Fruit fly (Drosophila melanogaster) whole organism, embryonic: Measurements from ENCODE around the gene CG5262.

Experiments used
- Atf3 ChIP-seq: fragments of 200-800 bp; sonication (Bioruptor generic); optimal IDR thresholded peaks from 3 replicates; lab custom pipeline; 2016; ENCODE audit warnings: missing biosample characterization, missing genetic modification characterization
- Bteb2 ChIP-seq: fragments of 200-800 bp; sonication (Bioruptor generic); optimal IDR thresholded peaks from 2 replicates; lab custom pipeline; 2016; ENCODE audit warnings: missing biosample characterization, missing genetic modification characterization
- CG10147 ChIP-seq: fragments of 200-800 bp; sonication (Bioruptor generic); optimal IDR thresholded peaks from 2 replicates; lab custom pipeline; 2019; ENCODE audit warnings: missing biosample characterization, mild to moderate bottlenecking, missing genetic modification characterization, moderate library complexity
- CG10321 ChIP-seq: fragments of 200-800 bp; sonication (Bioruptor generic); IDR thresholded peaks from 2 replicates; pipeline ENCODE4 v1.3.6; 2022; ENCODE audit warnings: missing biosample characterization, missing genetic modification characterization
- CG10366 ChIP-seq: fragments of 200-800 bp; sonication (Bioruptor generic); IDR thresholded peaks from 2 replicates; pipeline ENCODE4 v1.3.6; 2022; ENCODE audit warnings: missing biosample characterization, missing genetic modification characterization
- CG10979 ChIP-seq: fragments of 200-800 bp; sonication (Bioruptor generic); optimal IDR thresholded peaks from 2 replicates; lab custom pipeline; 2018; ENCODE audit warnings: missing biosample characterization, mild to moderate bottlenecking, missing genetic modification characterization, moderate library complexity
- CG11696 ChIP-seq: fragments of 200-800 bp; sonication (Bioruptor generic); IDR thresholded peaks from 2 replicates; pipeline ENCODE4 v1.3.6; 2022; ENCODE audit warnings: missing biosample characterization, missing genetic modification characterization
- CG12391 ChIP-seq: fragments of 200-800 bp; sonication (Bioruptor generic); optimal IDR thresholded peaks from 3 replicates; lab custom pipeline; 2018; ENCODE audit warnings: missing biosample characterization, mild to moderate bottlenecking, missing genetic modification characterization, moderate library complexity
- CG13624 ChIP-seq: fragments of 200-800 bp; sonication (Bioruptor generic); optimal IDR thresholded peaks from 2 replicates; lab custom pipeline; 2016; ENCODE audit warnings: missing biosample characterization, missing genetic modification characterization
- CG14441 ChIP-seq: fragments of 200-800 bp; sonication (Bioruptor generic); IDR thresholded peaks from 2 replicates; pipeline ENCODE4 v1.3.6; 2022; ENCODE audit warnings: missing biosample characterization, missing genetic modification characterization
- CG14965 ChIP-seq: fragments of 200-800 bp; sonication (Bioruptor generic); optimal IDR thresholded peaks from 2 replicates; lab custom pipeline; 2016; ENCODE audit warnings: missing biosample characterization, missing genetic modification characterization, borderline replicate concordance
- CG15514 ChIP-seq: fragments of 200-800 bp; sonication (Bioruptor generic); optimal IDR thresholded peaks from 3 replicates; lab custom pipeline; 2017; ENCODE audit warnings: missing biosample characterization, missing genetic modification characterization, mild to moderate bottlenecking, moderate library complexity, missing genetic modification reagents
- CG16813 ChIP-seq: fragments of 200-800 bp; sonication (Bioruptor generic); IDR thresholded peaks from 3 replicates; pipeline ENCODE4 v1.3.6; 2022; ENCODE audit warnings: missing biosample characterization, missing genetic modification characterization; ENCODE audit not compliant: partially characterized antibody
- CG17186 ChIP-seq: fragments of 200-800 bp; sonication (Bioruptor generic); optimal IDR thresholded peaks from 3 replicates; lab custom pipeline; 2017; ENCODE audit warnings: missing biosample characterization, missing genetic modification reagents, missing genetic modification characterization
- CG17385 ChIP-seq: fragments of 200-800 bp; sonication (Bioruptor generic); optimal IDR thresholded peaks from 3 replicates; lab custom pipeline; 2018; ENCODE audit warnings: missing biosample characterization, mild to moderate bottlenecking, missing genetic modification characterization
- CG17568 ChIP-seq: fragments of 200-800 bp; sonication (Bioruptor generic); optimal IDR thresholded peaks from 2 replicates; lab custom pipeline; 2018; ENCODE audit warnings: missing biosample characterization, mild to moderate bottlenecking, missing genetic modification characterization, moderate library complexity
- CG17912 ChIP-seq: fragments of 200-800 bp; sonication (Bioruptor generic); optimal IDR thresholded peaks from 2 replicates; lab custom pipeline; 2018; ENCODE audit warnings: missing biosample characterization, mild to moderate bottlenecking, missing genetic modification characterization
- CG18599 ChIP-seq: fragments of 200-800 bp; sonication (Bioruptor generic); optimal IDR thresholded peaks from 3 replicates; lab custom pipeline; 2017; ENCODE audit warnings: missing biosample characterization, missing genetic modification characterization, mild to moderate bottlenecking, moderate library complexity, missing genetic modification reagents
- CG31224 ChIP-seq: fragments of 200-800 bp; sonication (Bioruptor generic); IDR thresholded peaks from 2 replicates; pipeline ENCODE4 v1.3.6; 2022; ENCODE audit warnings: missing biosample characterization, missing genetic modification characterization
- CG32772 ChIP-seq: fragments of 200-800 bp; sonication (Bioruptor generic); IDR thresholded peaks from 2 replicates; pipeline ENCODE4 v1.3.6; 2022; ENCODE audit warnings: missing biosample characterization, missing genetic modification characterization
- CG34224 ChIP-seq: fragments of 200-800 bp; sonication (Bioruptor generic); IDR thresholded peaks from 3 replicates; pipeline ENCODE4 v1.3.6; 2022; ENCODE audit warnings: missing biosample characterization, missing genetic modification characterization; ENCODE audit not compliant: partially characterized antibody
- CG4424 ChIP-seq: fragments of 200-800 bp; sonication (Bioruptor generic); optimal IDR thresholded peaks from 3 replicates; lab custom pipeline; 2016; ENCODE audit warnings: missing biosample characterization, missing genetic modification characterization
- CG6765 ChIP-seq: fragments of 200-800 bp; sonication (Bioruptor generic); optimal IDR thresholded peaks from 3 replicates; lab custom pipeline; 2017; ENCODE audit warnings: missing biosample characterization, mild to moderate bottlenecking, missing genetic modification characterization
- CG7357 ChIP-seq: fragments of 200-800 bp; sonication (Bioruptor generic); IDR thresholded peaks from 3 replicates; pipeline ENCODE4 v1.3.6; 2022; ENCODE audit warnings: missing biosample characterization, missing genetic modification characterization
- CG7928 ChIP-seq: fragments of 200-800 bp; sonication (Bioruptor generic); optimal IDR thresholded peaks from 2 replicates; lab custom pipeline; 2017; ENCODE audit warnings: missing biosample characterization, mild to moderate bottlenecking, missing genetic modification characterization
- CG9727 ChIP-seq: fragments of 200-800 bp; sonication (Bioruptor generic); optimal IDR thresholded peaks from 3 replicates; lab custom pipeline; 2017; ENCODE audit warnings: missing biosample characterization, mild to moderate bottlenecking, missing genetic modification characterization
- CTCF ChIP-seq: fragments of 200-800 bp; sonication (Bioruptor generic); optimal IDR thresholded peaks from 2 replicates; lab custom pipeline; 2017; ENCODE audit warnings: missing biosample characterization, mild to moderate bottlenecking, missing genetic modification characterization, moderate library complexity
- CoRest ChIP-seq: fragments of 200-800 bp; sonication (Bioruptor generic); optimal IDR thresholded peaks from 3 replicates; lab custom pipeline; 2018; ENCODE audit warnings: missing biosample characterization, mild to moderate bottlenecking, missing genetic modification characterization, moderate library complexity
- D19A ChIP-seq: fragments of 200-800 bp; optimal IDR thresholded peaks from 3 replicates; lab custom pipeline; 2019; ENCODE audit warnings: missing biosample characterization, mild to moderate bottlenecking, missing genetic modification characterization, moderate library complexity
- Elba2 ChIP-seq: fragments of 200-800 bp; sonication (Bioruptor generic); optimal IDR thresholded peaks from 3 replicates; lab custom pipeline; 2016; ENCODE audit warnings: missing biosample characterization, missing genetic modification characterization
- Hsf ChIP-seq: fragments of 200-800 bp; sonication (Bioruptor generic); optimal IDR thresholded peaks from 3 replicates; lab custom pipeline; 2016; ENCODE audit warnings: missing biosample characterization, missing genetic modification characterization
- Lpt ChIP-seq: fragments of >200 bp; optimal IDR thresholded peaks from 2 replicates; lab custom pipeline; 2018; ENCODE audit warnings: missing biosample characterization, missing genetic modification characterization
- Mrtf ChIP-seq: fragments of 200-800 bp; sonication (Bioruptor generic); IDR thresholded peaks from 3 replicates; pipeline ENCODE4 v1.3.6; 2022; ENCODE audit warnings: missing biosample characterization, missing genetic modification characterization
- NC2β ChIP-seq: fragments of 200-800 bp; sonication (Bioruptor generic); optimal IDR thresholded peaks from 2 replicates; lab custom pipeline; 2016; ENCODE audit warnings: missing biosample characterization, missing genetic modification characterization
- Neu2 ChIP-seq: fragments of 200-800 bp; sonication (Bioruptor generic); optimal IDR thresholded peaks from 3 replicates; lab custom pipeline; 2016; ENCODE audit warnings: missing biosample characterization, missing genetic modification characterization, borderline replicate concordance
- Side ChIP-seq: fragments of 200-800 bp; sonication (Bioruptor generic); optimal IDR thresholded peaks from 2 replicates; lab custom pipeline; 2016; ENCODE audit warnings: missing biosample characterization, missing genetic modification characterization
- abd-A ChIP-seq: fragments of 200-800 bp; sonication (Bioruptor generic); optimal IDR thresholded peaks from 3 replicates; lab custom pipeline; 2019; ENCODE audit warnings: missing biosample characterization, mild to moderate bottlenecking, missing genetic modification characterization, moderate library complexity
- chif ChIP-seq, 2 experiments: fragments of 200-800 bp; sonication (Bioruptor generic); optimal IDR thresholded peaks; 3 replicates each; lab custom pipeline; 2016; ENCODE audit warnings: missing biosample characterization in 2 of 2, missing genetic modification characterization in 2 of 2
- corto ChIP-seq: fragments of 200-800 bp; sonication (Bioruptor generic); optimal IDR thresholded peaks from 2 replicates; lab custom pipeline; 2016; ENCODE audit warnings: missing biosample characterization, mild to moderate bottlenecking, missing genetic modification characterization, moderate library complexity
- crp ChIP-seq, 2 experiments: fragments of 200-800 bp; sonication (Bioruptor generic); optimal IDR thresholded peaks; 2 replicates in 1 of 2; 3 replicates in 1 of 2; lab custom pipeline; 2017; ENCODE audit warnings: missing biosample characterization in 2 of 2, missing genetic modification characterization in 2 of 2, mild to moderate bottlenecking in 1 of 2, moderate library complexity in 1 of 2
- dmrt99B ChIP-seq: fragments of 200-800 bp; sonication (Bioruptor generic); optimal IDR thresholded peaks from 2 replicates; lab custom pipeline; 2018; ENCODE audit warnings: missing biosample characterization, mild to moderate bottlenecking, missing genetic modification characterization, moderate library complexity
- fd64A ChIP-seq: fragments of 200-800 bp; sonication (Bioruptor generic); optimal IDR thresholded peaks from 3 replicates; lab custom pipeline; 2018; ENCODE audit warnings: missing biosample characterization, mild to moderate bottlenecking, missing genetic modification characterization
- gce ChIP-seq: fragments of 200-800 bp; sonication (Bioruptor generic); IDR thresholded peaks from 3 replicates; pipeline ENCODE4 v1.3.6; 2022; ENCODE audit warnings: missing biosample characterization, missing genetic modification characterization
- h ChIP-seq: fragments of >200 bp; optimal IDR thresholded peaks from 2 replicates; lab custom pipeline; 2017
- hth ChIP-seq: fragments of >200 bp; optimal IDR thresholded peaks from 2 replicates; lab custom pipeline; 2017; ENCODE audit warnings: inconsistent platforms
- kay ChIP-seq: fragments of 200-800 bp; sonication (Bioruptor generic); optimal IDR thresholded peaks from 2 replicates; lab custom pipeline; 2016; ENCODE audit warnings: missing biosample characterization, missing genetic modification characterization
- mam ChIP-seq: fragments of 200-800 bp; sonication (Bioruptor generic); optimal IDR thresholded peaks from 3 replicates; lab custom pipeline; 2016; ENCODE audit warnings: missing biosample characterization, missing genetic modification characterization
- pita ChIP-seq: fragments of 200-800 bp; sonication (Bioruptor generic); optimal IDR thresholded peaks from 2 replicates; lab custom pipeline; 2017; ENCODE audit warnings: missing biosample characterization, mild to moderate bottlenecking, missing genetic modification characterization
- salm ChIP-seq: fragments of 200-800 bp; sonication (Bioruptor generic); optimal IDR thresholded peaks from 2 replicates; lab custom pipeline; 2018; ENCODE audit warnings: missing biosample characterization, mild to moderate bottlenecking, missing genetic modification characterization
- slbo ChIP-seq: fragments of 200-800 bp; sonication (Bioruptor generic); IDR thresholded peaks from 2 replicates; pipeline ENCODE4 v1.3.6; 2022; ENCODE audit warnings: missing biosample characterization, missing genetic modification characterization
- toy ChIP-seq: fragments of 200-800 bp; sonication (Bioruptor generic); IDR thresholded peaks from 2 replicates; pipeline ENCODE4 v1.3.6; 2022; ENCODE audit warnings: missing biosample characterization, missing genetic modification characterization
- wek ChIP-seq: fragments of 200-800 bp; sonication (Bioruptor generic); optimal IDR thresholded peaks from 3 replicates; lab custom pipeline; 2018; ENCODE audit warnings: missing biosample characterization, mild to moderate bottlenecking, missing genetic modification characterization, moderate library complexity

The CG5262 gene

DNA sequence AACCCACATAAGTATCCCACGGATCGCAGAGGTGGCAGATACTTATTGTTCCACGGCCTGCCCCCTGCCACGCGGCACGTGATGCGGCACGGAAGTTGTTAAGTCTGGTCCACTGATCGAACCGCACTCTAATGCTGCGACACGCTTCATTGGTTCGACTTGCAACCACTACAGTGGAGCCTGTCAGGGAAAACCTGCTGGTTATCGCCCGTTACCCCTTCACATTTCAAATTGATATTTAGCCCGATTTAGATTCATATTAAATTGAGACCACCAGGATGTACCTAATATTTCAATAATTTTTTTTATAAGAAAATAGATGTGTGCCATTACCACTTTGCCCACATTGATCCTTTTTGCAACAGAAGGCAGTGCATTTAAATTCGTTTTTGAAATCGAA is 17.1 kb upstream of the CG5262 start (continued):
- TF ChIP-seq D19A (tag; lab: Kevin White, UChicago) = peak; percentile 48
- TF ChIP-seq Lpt (GFP tag; lab: Kevin White, UChicago) = no peak
- 0 out of 2 replicates have a peak, but pooled peaks have one; percentile 15 for TF ChIP-seq slbo (GFP tag; lab: Robert Waterston, UW)
- no peak for TF ChIP-seq Side (GFP tag; lab: Kevin White, UChicago)
- TF ChIP-seq Mrtf (GFP tag; lab: Robert Waterston, UW) = 0 out of 3 replicates have a peak, but pooled peaks have one; percentile 36
- TF ChIP-seq CG11696 (GFP tag; lab: Robert Waterston, UW) = no peak
- TF ChIP-seq CG7357 (GFP tag; lab: Robert Waterston, UW) = no peak
- no peak for TF ChIP-seq CG13624 (GFP tag; lab: Kevin White, UChicago)
- 0 out of 2 replicates have a peak, but pooled peaks have one; percentile 6 for TF ChIP-seq toy (GFP tag; lab: Robert Waterston, UW)
- no peak for TF ChIP-seq CG10366 (GFP tag; lab: Robert Waterston, UW)
- no peak for TF ChIP-seq kay
- no peak for TF ChIP-seq corto (GFP tag; lab: Kevin White, UChicago)
- no peak for TF ChIP-seq abd-A (tag; lab: Kevin White, UChicago)
- 0 out of 2 replicates have a peak, but pooled peaks have one; percentile 22 for TF ChIP-seq CG32772 (GFP tag; lab: Robert Waterston, UW)
- TF ChIP-seq CG10979 (tag; lab: Kevin White, UChicago) = peak; percentile 53
- TF ChIP-seq CG6765 (GFP tag; lab: Kevin White, UChicago) = no peak
- TF ChIP-seq CG34224 = no peak
- no peak for TF ChIP-seq Atf3 (GFP tag; lab: Kevin White, UChicago)
- TF ChIP-seq CTCF = no peak
- 0 out of 3 replicates have a peak, but pooled peaks have one; percentile 21 for TF ChIP-seq CG16813 (GFP tag; lab: Robert Waterston, UW)
- TF ChIP-seq CG12391 = peak; percentile 18
- no peak for TF ChIP-seq salm (tag; lab: Kevin White, UChicago)
- TF ChIP-seq CG17568 (GFP tag; lab: Kevin White, UChicago) = no peak
- TF ChIP-seq mam (GFP tag; lab: Kevin White, UChicago) = peak; percentile 17
- peak; percentile 25 for TF ChIP-seq CG4424 (GFP tag; lab: Kevin White, UChicago)
- no peak for TF ChIP-seq CG14441
- TF ChIP-seq fd64A (GFP tag; lab: Kevin White, UChicago) = no peak
- TF ChIP-seq CG15514 = no peak
- no peak for TF ChIP-seq h (lab: Kevin White, UChicago)
- TF ChIP-seq chif (GFP tag; optimal IDR thresholded peaks at IDR 0.05; lab: Kevin White, UChicago) = peak in 1 of 2 experiments; percentile 64
- no peak for TF ChIP-seq NC2β (GFP tag; lab: Kevin White, UChicago)
- no peak for TF ChIP-seq hth (lab: Kevin White, UChicago)
- TF ChIP-seq Neu2 = no peak
- no peak for TF ChIP-seq CG31224 (GFP tag; lab: Robert Waterston, UW)
- no peak for TF ChIP-seq CG17186
- TF ChIP-seq pita (GFP tag; lab: Kevin White, UChicago) = no peak
- no peak for TF ChIP-seq CG14965 (GFP tag; lab: Kevin White, UChicago)
- TF ChIP-seq CG18599 (GFP tag; lab: Kevin White, UChicago) = no peak
- TF ChIP-seq CG9727 (GFP tag; lab: Kevin White, UChicago) = peak; percentile 37
- TF ChIP-seq Hsf (GFP tag; lab: Kevin White, UChicago) = peak; percentile 9
- TF ChIP-seq dmrt99B (tag; lab: Kevin White, UChicago) = peak; percentile 50
- TF ChIP-seq CG7928 = no peak
- TF ChIP-seq wek (GFP tag; lab: Kevin White, UChicago) = no peak
- no peak for TF ChIP-seq CG17912 (GFP tag; lab: Kevin White, UChicago)
- TF ChIP-seq crp (GFP tag; optimal IDR thresholded peaks at IDR 0.05; lab: Kevin White, UChicago) = no peak
- TF ChIP-seq CG17385 = no peak
- TF ChIP-seq gce = no peak
- TF ChIP-seq CG10321 (GFP tag; lab: Robert Waterston, UW) = no peak
- no peak for TF ChIP-seq CG10147 (GFP tag; lab: Kevin White, UChicago)
- TF ChIP-seq CoRest (tag; lab: Kevin White, UChicago) = peak; percentile 26
- no peak for TF ChIP-seq Bteb2 (GFP tag; lab: Kevin White, UChicago)
- no peak for TF ChIP-seq Elba2 (GFP tag; lab: Kevin White, UChicago)
